Worm (Caenorhabditis elegans) whole organism, midembryonic: ENCODE results near the gene K05F6.14.

Experiments
- T22C8.4 ChIP-seq: fragments of 200-800 bp; sonication (Bioruptor generic); IDR thresholded peaks from 2 replicates; pipeline ENCODE4 v1.3.6; 2022; ENCODE audit warnings: missing genetic modification characterization, missing compliant biosample characterization
- cog-1 ChIP-seq: sonication (generic microtip); optimal IDR thresholded peaks from 2 replicates; lab custom pipeline; 2016; ENCODE audit warnings: missing genetic modification characterization, missing compliant biosample characterization
- flt-1 ChIP-seq: fragments of 200-800 bp; sonication (Bioruptor generic); IDR thresholded peaks from 2 replicates; pipeline ENCODE4 v1.3.6; 2022; ENCODE audit warnings: missing genetic modification characterization, missing compliant biosample characterization
- klf-2 ChIP-seq: fragments of 200-800 bp; sonication (Bioruptor generic); conservative IDR thresholded peaks from 2 replicates; pipeline ENCODE4 v1.3.6; 2022; ENCODE audit warnings: missing genetic modification reagents, missing genetic modification characterization, missing compliant biosample characterization
- med-1 ChIP-seq: sonication (generic microtip); optimal IDR thresholded peaks from 2 replicates; lab custom pipeline; 2017; ENCODE audit warnings: missing genetic modification characterization, mild to moderate bottlenecking, missing compliant biosample characterization, antibody characterized with exemption, missing genetic modification reagents; ENCODE audit not compliant: insufficient read depth
- ref-1 ChIP-seq: fragments of 200-800 bp; sonication (Bioruptor generic); conservative IDR thresholded peaks from 2 replicates; pipeline ENCODE4 v1.3.6; 2022; ENCODE audit warnings: missing genetic modification reagents, missing genetic modification characterization, missing compliant biosample characterization
- tab-1 ChIP-seq: fragments of 200-800 bp; sonication (Bioruptor generic); IDR thresholded peaks from 2 replicates; pipeline ENCODE4 v1.3.6; 2022; ENCODE audit warnings: missing genetic modification characterization, missing compliant biosample characterization
- ztf-23 ChIP-seq: fragments of 200-800 bp; sonication (Bioruptor generic); IDR thresholded peaks from 2 replicates; pipeline ENCODE4 v1.3.6; 2022; ENCODE audit warnings: missing genetic modification reagents, missing genetic modification characterization, missing compliant biosample characterization
- ztf-29 ChIP-seq: fragments of 200-800 bp; sonication (Bioruptor generic); IDR thresholded peaks from 2 replicates; pipeline ENCODE4 v1.3.6; 2022; ENCODE audit warnings: missing genetic modification reagents, missing genetic modification characterization, missing compliant biosample characterization

DNA sequence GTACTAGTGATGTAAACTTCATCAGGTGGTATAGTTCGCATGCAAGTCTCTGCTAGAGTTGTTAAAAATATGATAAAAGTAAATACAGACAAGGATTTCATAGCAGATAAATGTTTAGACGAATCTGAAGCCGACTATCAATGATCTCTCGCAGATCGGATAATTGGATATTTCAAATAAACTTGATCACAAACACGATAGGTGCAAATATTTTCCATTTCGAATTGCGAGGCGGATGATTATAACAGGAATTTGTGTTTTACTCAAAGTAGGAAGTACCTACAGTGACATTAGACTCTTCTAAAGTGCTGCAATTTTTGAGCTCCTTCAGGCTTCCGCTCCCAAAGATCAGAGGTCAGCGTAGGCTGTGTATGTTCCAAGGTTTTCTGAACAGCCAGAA is 27.9 kb downstream of the K05F6.14 start, which contains the start of gene T07H3.7:
- TF ChIP-seq flt-1, result no peak
- TF ChIP-seq T22C8.4 (GFP tag; lab: Robert Waterston, UW), result no peak
- TF ChIP-seq ref-1 (GFP tag; lab: Robert Waterston, UW), result no peak
- TF ChIP-seq tab-1 (GFP tag; lab: Robert Waterston, UW), result no peak
- TF ChIP-seq cog-1 (tag; lab: Kevin White, UChicago), result no peak
- no peak for TF ChIP-seq klf-2 (GFP tag; lab: Robert Waterston, UW)
- no peak for TF ChIP-seq med-1
- no peak for TF ChIP-seq ztf-23
- TF ChIP-seq ztf-29 (GFP tag; lab: Robert Waterston, UW), result no peak
